Worm (Caenorhabditis elegans): ENCODE measurements around the gene K08D10.11.

Gene K08D10.11

ce11 chrIV:4152143-4152542 is 33.9 kb downstream of the K08D10.11 start, which contains the start of the genes K08D10.10 and R07C12.1:
Gene K08D10.10 (plus strand): TSS chrIV:4152235.
Gene R07C12.1 (plus strand): TSS chrIV:4152456.
- TF ChIP-seq pqm-1 (tag; optimal IDR thresholded peaks at IDR 0.05) (no peak), ceh-9 (tag; optimal IDR thresholded peaks at IDR 0.05) (no peak), rnt-1 (tag; optimal IDR thresholded peaks at IDR 0.05) (no peak), ceh-24 (tag; optimal IDR thresholded peaks at IDR 0.05) (no peak), T23F11.4 (GFP tag; optimal IDR thresholded peaks at IDR 0.05) (no peak), nhr-232 (tag; optimal IDR thresholded peaks at IDR 0.05) (no peak), pros-1 (tag; optimal IDR thresholded peaks at IDR 0.05) (no peak), npax-4 (tag; optimal IDR thresholded peaks at IDR 0.05) (no peak), Y22D7AL.16 (tag; optimal IDR thresholded peaks at IDR 0.05) (no peak), hlh-30 (tag; optimal IDR thresholded peaks at IDR 0.05; ENCODE audit: insufficient read depth) (no peak), tbx-7 (tag; optimal IDR thresholded peaks at IDR 0.05) (no peak), nfya-1 (tag; optimal IDR thresholded peaks at IDR 0.05) (no peak)

- TF ChIP-seq ceh-22 (tag; optimal IDR thresholded peaks at IDR 0.05): no peak
- no peak for TF ChIP-seq ceh-2 (tag; optimal IDR thresholded peaks at IDR 0.05)
- TF ChIP-seq pros-1 (tag; optimal IDR thresholded peaks at IDR 0.05): no peak
- TF ChIP-seq ceh-24 (tag; optimal IDR thresholded peaks at IDR 0.05): no peak
- no peak for TF ChIP-seq pqm-1 (tag; optimal IDR thresholded peaks at IDR 0.05)
- no peak for TF ChIP-seq ceh-14 (tag; optimal IDR thresholded peaks at IDR 0.05)
- TF ChIP-seq fkh-10 (GFP tag; optimal IDR thresholded peaks at IDR 0.05): no peak
- TF ChIP-seq mec-3 (tag; optimal IDR thresholded peaks at IDR 0.05; ENCODE audit: borderline replicate concordance): no peak
- no peak for TF ChIP-seq unc-3 (GFP tag; conservative IDR thresholded peaks at IDR 0.05)
- no peak for TF ChIP-seq unc-3 (tag; optimal IDR thresholded peaks at IDR 0.05)
- TF ChIP-seq ceh-45 (GFP tag; IDR thresholded peaks at IDR 0.05): no peak
- no peak for TF ChIP-seq nhr-11 (tag; optimal IDR thresholded peaks at IDR 0.05)
- no peak for TF ChIP-seq pax-1 (tag; optimal IDR thresholded peaks at IDR 0.05)
- TF ChIP-seq C08G9.2 (tag; optimal IDR thresholded peaks at IDR 0.05): no peak
- TF ChIP-seq ttx-3 (tag; optimal IDR thresholded peaks at IDR 0.05): no peak
- TF ChIP-seq che-1 (tag; optimal IDR thresholded peaks at IDR 0.05): no peak
Observed at ce11 chrIV:4150138-4150537, 35.9 kb downstream of the K08D10.11 start.

- peak; percentile 47 for TF ChIP-seq elt-2 (tag; optimal IDR thresholded peaks at IDR 0.05)
- TF ChIP-seq sox-2 (GFP tag; IDR thresholded peaks at IDR 0.05): no peak
Observed at ce11 chrIV:4147891-4148290, 38.1 kb downstream of the K08D10.11 start.

ce11 chrIV:4144784-4145183 is 41.2 kb downstream of the K08D10.11 start, which contains the start of gene R07C12.3:
Gene R07C12.3 (plus strand): TSS chrIV:4145084.
- TF ChIP-seq ceh-19 (GFP tag; optimal IDR thresholded peaks at IDR 0.05) (no peak), ztf-16 (tag; optimal IDR thresholded peaks at IDR 0.05) (no peak), T23F11.4 (GFP tag; optimal IDR thresholded peaks at IDR 0.05) (no peak), pat-9 (tag; optimal IDR thresholded peaks at IDR 0.05) (no peak), ceh-30 (tag; optimal IDR thresholded peaks at IDR 0.05) (no peak), ahr-1 (tag; optimal IDR thresholded peaks at IDR 0.05) (no peak), zip-5 (tag; optimal IDR thresholded peaks at IDR 0.05) (no peak), syd-9 (tag; optimal IDR thresholded peaks at IDR 0.05) (no peak), pha-2 (tag; optimal IDR thresholded peaks at IDR 0.05) (no peak), fkh-10 (GFP tag; optimal IDR thresholded peaks at IDR 0.05) (no peak), C38D4.7 (GFP tag; optimal IDR thresholded peaks at IDR 0.05) (no peak), ceh-24 (tag; optimal IDR thresholded peaks at IDR 0.05) (no peak), ceh-9 (tag; optimal IDR thresholded peaks at IDR 0.05) (no peak), gmeb-2 (tag; optimal IDR thresholded peaks at IDR 0.05) (no peak), ceh-18 (tag; optimal IDR thresholded peaks at IDR 0.05) (no peak)

All from whole organism, late embryonic.